Worm (Caenorhabditis elegans): ENCODE measurements around the gene lsy-13.
"Not testable (repeated sequence)": the region's sequence is repeated elsewhere in the genome, so short reads cannot be mapped to it uniquely, and the experiment has no call there.

The lsy-13 gene

DNA sequence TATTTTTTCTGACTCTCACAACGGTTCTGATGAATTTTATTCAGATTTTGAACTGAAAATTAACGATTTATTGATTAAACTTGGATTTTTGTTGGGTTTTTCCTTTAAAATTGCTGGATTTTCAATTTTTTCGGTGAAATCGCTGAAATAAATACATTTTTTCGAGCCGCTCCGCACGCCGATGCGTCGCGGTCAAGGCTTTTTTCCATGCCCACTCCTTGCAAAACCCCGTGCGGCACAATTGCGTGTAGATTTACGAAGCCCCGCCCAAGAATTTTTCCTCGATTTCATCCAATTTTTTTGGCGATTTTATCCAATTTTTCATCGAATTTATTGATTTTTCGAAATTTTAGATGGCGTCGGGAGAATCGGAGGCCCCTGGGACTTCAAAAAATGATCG lies 1.8 kb downstream of the lsy-13 start, which contains the start of gene gtsf-1 (continued):
- TF ChIP-seq ceh-27 (GFP tag; optimal IDR thresholded peaks at IDR 0.05): peak; percentile 62

DNA sequence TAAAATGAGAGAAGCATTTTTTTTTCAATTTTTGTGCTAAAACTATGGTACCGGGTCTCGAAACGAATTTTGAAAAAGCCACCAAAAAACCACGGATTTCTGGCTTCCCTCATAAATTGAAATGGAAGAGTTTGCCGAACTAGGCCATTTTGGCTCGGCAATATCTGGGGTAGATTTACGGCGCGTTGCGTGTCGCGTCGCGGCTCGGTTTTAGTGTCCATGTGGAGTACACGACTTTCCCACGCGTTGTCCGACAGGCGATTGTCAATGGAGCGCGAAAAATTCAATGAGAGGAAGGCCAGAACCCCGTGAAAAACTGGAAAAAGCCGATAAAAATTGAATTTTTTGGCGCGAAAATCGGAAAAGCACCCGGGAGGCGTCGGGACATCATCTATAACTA lies 2.8 kb downstream of the lsy-13 start:
- TF ChIP-seq Y79H2A.3 (GFP tag; conservative IDR thresholded peaks at IDR 0.05): peak; percentile 63; the same call in 1 of the 2 replicates
- TF ChIP-seq attf-6 (GFP tag; IDR thresholded peaks at IDR 0.05): peak; percentile 80
- not testable (repeated sequence) for TF ChIP-seq snpc-4 (GFP tag; optimal IDR thresholded peaks at IDR 0.05)
- peak in 1 of 4 experiments; percentile 79 for TF ChIP-seq snpc-4 (tag; optimal IDR thresholded peaks at IDR 0.05)
- TF ChIP-seq madf-3 (GFP tag; IDR thresholded peaks at IDR 0.05): peak; percentile 81

DNA sequence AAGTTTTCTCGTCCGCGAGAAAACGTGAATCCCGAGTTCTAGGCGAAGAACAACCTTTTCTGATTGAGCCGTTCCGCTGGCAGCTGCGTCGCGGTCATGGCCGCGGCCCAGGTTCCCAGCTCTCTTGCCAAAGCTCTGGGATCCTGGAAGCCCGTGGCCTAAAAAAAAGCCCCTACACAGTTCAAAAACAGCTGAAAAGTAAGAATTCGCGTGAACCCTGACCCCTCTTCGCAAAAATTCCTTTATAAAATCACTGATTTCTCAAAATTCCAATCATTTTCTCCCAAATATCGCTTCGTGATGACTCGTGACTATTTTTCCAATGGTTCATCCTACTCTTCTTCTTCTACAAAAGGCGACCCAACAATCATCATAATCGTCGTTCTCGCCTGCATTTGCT lies 3.6 kb downstream of the lsy-13 start, which contains the start of gene T06A10.107:
T06A10.107 (plus strand) TSS at position 301 of the 400 bp plus-strand sequence.
- TF ChIP-seq rcor-1 (GFP tag; IDR thresholded peaks at IDR 0.05): no peak
- TF ChIP-seq ccch-3 (GFP tag; optimal IDR thresholded peaks at IDR 0.05): no peak
- TF ChIP-seq zim-3 (tag; optimal IDR thresholded peaks at IDR 0.05): no peak
- 0 out of 2 replicates have a peak, but pooled peaks have one; percentile 39 for TF ChIP-seq zfh-2 (GFP tag; conservative IDR thresholded peaks at IDR 0.05)
- peak; percentile 28; the same call in 1 of the 2 replicates for TF ChIP-seq ceh-58 (GFP tag; IDR thresholded peaks at IDR 0.05)
- TF ChIP-seq snpc-4 (GFP tag; optimal IDR thresholded peaks at IDR 0.05): no peak
- TF ChIP-seq snpc-4 (tag; optimal IDR thresholded peaks at IDR 0.05): peak in 1 of 4 experiments; percentile 25

DNA sequence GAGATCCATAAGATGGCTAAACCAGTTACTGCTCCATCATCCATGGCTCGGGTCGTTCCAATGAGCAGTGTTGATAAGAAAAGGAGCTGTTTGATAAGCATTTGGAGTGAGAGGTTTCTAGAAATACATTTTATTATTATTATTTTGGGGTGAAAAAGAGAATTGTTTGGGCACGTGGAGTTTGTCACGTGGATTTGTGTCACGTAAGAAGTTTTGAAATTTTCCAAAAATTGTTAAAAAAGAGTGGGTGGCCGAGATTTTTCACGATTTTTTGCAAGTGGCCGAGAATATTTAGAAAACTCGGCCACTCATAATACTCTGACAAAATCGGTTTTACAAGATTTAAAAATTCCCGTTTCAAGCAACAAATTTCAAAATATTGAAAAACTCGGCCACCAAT lies 5.2 kb downstream of the lsy-13 start, which contains the start of gene T06A10.106:
T06A10.106 (minus strand) TSS at position 101 of the 400 bp plus-strand sequence.
- no peak for TF ChIP-seq ZK185.1 (tag; optimal IDR thresholded peaks at IDR 0.05; ENCODE audit: poor library complexity, severe bottlenecking)
- TF ChIP-seq egrh-3 (GFP tag; IDR thresholded peaks at IDR 0.05): no peak
- TF ChIP-seq lin-26 (GFP tag; IDR thresholded peaks at IDR 0.05): no peak
- TF ChIP-seq snpc-4 (GFP tag; optimal IDR thresholded peaks at IDR 0.05): no peak
- no peak for TF ChIP-seq snpc-4 (tag; optimal IDR thresholded peaks at IDR 0.05)
- TF ChIP-seq ceh-58 (GFP tag; IDR thresholded peaks at IDR 0.05): no peak
- TF ChIP-seq hlh-12 (tag; optimal IDR thresholded peaks at IDR 0.05): no peak

DNA sequence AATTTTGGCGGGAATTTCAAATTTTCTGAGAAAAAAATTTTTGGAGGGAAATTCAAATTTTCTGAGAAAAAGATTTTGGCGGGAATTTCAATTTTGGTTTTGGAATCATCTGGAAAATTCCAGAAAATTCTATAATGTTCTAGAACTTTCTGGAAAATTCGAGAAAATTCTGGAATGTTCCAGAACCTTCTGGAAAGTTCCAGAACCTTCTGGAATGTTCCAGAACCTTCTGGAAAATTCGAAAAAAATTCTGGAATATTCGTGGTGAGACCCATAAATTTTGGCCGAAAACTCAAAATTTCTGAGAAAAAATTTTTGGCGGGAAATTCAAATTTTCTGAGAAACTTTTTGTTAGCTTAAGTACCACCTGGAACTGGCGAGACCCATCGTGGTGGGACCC lies 18.7 kb downstream of the lsy-13 start:
- TF ChIP-seq hsf-1 (GFP tag; IDR thresholded peaks at IDR 0.05): peak; percentile 97
- TF ChIP-seq ceh-100 (GFP tag; IDR thresholded peaks at IDR 0.05): peak; percentile 64
- peak; percentile 25; the same call in 1 of the 2 replicates for TF ChIP-seq attf-6 (GFP tag; IDR thresholded peaks at IDR 0.05)

DNA sequence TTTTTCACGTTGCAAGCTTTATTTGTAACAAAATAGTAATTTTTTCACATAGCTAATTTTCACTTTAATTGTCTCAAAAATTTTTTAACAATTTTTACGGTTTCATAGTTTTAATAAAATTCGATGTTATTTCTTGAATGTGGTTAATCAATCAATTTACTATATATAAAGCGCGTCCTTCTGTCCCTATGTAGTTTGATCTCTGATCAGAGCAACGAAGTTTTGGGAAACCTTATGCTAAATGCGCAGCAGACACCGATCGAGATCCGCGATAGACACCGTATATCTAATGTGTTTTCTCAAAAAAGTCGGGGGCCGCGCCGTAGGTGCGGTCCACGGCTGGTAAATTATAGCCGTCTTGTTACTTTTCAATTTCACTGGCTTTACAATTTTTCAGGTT lies 24.9 kb downstream of the lsy-13 start:
- no peak for TF ChIP-seq lir-1 (GFP tag; conservative IDR thresholded peaks at IDR 0.05)
- TF ChIP-seq lsl-1 (GFP tag; optimal IDR thresholded peaks at IDR 0.05): no peak
- TF ChIP-seq snpc-4 (GFP tag; optimal IDR thresholded peaks at IDR 0.05): no peak
- peak in 1 of 4 experiments; percentile 52 for TF ChIP-seq snpc-4 (tag; optimal IDR thresholded peaks at IDR 0.05)
- TF ChIP-seq attf-6 (GFP tag; IDR thresholded peaks at IDR 0.05): peak; percentile 55; the same call in 1 of the 2 replicates

DNA sequence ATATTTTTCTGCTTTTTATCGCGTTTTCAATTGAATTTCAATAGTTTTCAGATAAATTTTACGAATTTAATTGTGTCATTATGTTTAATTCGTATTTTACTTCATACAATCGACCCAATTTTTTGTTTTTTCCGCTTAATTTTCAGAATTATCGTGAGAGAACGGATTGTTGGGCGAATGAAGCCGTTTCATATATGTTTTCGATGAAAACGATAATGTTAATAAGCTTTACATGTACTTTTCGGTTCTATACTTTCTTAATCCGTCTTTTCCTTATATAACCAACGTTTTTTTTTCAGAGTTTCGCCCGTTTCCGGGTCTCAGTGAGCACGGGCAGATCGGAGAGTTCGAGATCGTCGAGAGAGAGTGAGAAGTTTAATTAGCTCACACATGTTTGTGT lies 31.6 kb downstream of the lsy-13 start, which contains the start of gene T06A10.2:
T06A10.2 (plus strand) TSS at position 301 of the 400 bp plus-strand sequence.
- TF ChIP-seq F52B5.7 (tag; optimal IDR thresholded peaks at IDR 0.05); dpl-1 (GFP tag; optimal IDR thresholded peaks at IDR 0.05); ztf-25 (GFP tag; IDR thresholded peaks at IDR 0.05): not testable (repeated sequence)

DNA sequence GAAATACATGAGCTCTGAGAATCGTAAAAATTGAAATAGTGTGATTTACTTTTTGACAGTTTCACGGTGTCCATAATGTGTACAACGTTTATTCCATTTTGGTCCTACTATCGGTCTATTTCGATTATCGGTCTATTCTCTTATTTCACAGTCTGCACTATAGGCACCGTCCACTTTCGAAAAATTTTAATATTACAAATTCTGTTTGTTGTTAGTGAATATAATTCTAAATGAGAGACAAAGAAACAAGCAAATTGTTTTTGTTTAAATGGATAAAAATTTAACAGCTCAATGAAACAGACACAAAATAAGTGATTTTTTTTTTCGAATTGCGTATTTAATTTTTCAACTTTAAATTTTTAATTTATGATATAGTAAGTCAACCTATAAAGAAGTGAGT lies 34.5 kb downstream of the lsy-13 start:
- TF ChIP-seq die-1 (tag; optimal IDR thresholded peaks at IDR 0.05) (no peak), ztf-22 (GFP tag; optimal IDR thresholded peaks at IDR 0.05) (no peak), T07F8.4 (tag; optimal IDR thresholded peaks at IDR 0.05) (no peak), rec-8 (tag; optimal IDR thresholded peaks at IDR 0.05) (no peak), ztf-26 (tag; optimal IDR thresholded peaks at IDR 0.05) (no peak), B0035.1 (tag; optimal IDR thresholded peaks at IDR 0.05) (no peak), lsy-27 (tag; optimal IDR thresholded peaks at IDR 0.05; ENCODE audit: borderline replicate concordance, insufficient read depth) (no peak), F57C9.4 (tag; optimal IDR thresholded peaks at IDR 0.05) (no peak), Y53F4B.3 (GFP tag; IDR thresholded peaks at IDR 0.05) (no peak), ceh-40 (GFP tag; IDR thresholded peaks at IDR 0.05) (no peak), snpc-1.1 (tag; optimal IDR thresholded peaks at IDR 0.05; ENCODE audit: insufficient read depth) (no peak), F49E8.2 (tag; optimal IDR thresholded peaks at IDR 0.05; ENCODE audit: insufficient read depth) (no peak), madf-6 (GFP tag; IDR thresholded peaks at IDR 0.05) (no peak)
